Fruit fly (Drosophila melanogaster): Measurements from ENCODE around the gene Pp4-19C.

- TF ChIP-seq Dll (optimal IDR thresholded peaks at IDR 0.05) (no peak), pan (optimal IDR thresholded peaks at IDR 0.05) (no peak), psq (optimal IDR thresholded peaks at IDR 0.05) (no peak), CG8478 (optimal IDR thresholded peaks at IDR 0.05) (no peak), usp (GFP tag; optimal IDR thresholded peaks at IDR 0.05) (no peak), EcR (GFP tag; optimal IDR thresholded peaks at IDR 0.05) (no peak)
Measured at dm6 chrX:20415444-20415843, 8.4 kb downstream of the Pp4-19C start, which contains the start of gene Obp19a.
